Worm (Caenorhabditis elegans): Measurements from ENCODE around the gene M03F8.5.

- TF ChIP-seq atf-7 (tag; optimal IDR thresholded peaks at IDR 0.05) (no peak), nfyb-1 (GFP tag; IDR thresholded peaks at IDR 0.05) (no peak), nfya-1 (tag; optimal IDR thresholded peaks at IDR 0.05; ENCODE audit: borderline replicate concordance, insufficient read depth) (no peak), ztf-28 (GFP tag; IDR thresholded peaks at IDR 0.05) (no peak), die-1 (tag; optimal IDR thresholded peaks at IDR 0.05) (no peak), snpc-1.3 (tag; optimal IDR thresholded peaks at IDR 0.05; ENCODE audit: insufficient read depth) (no peak), nhr-80 (tag; optimal IDR thresholded peaks at IDR 0.05) (no peak), hlh-26 (GFP tag; conservative IDR thresholded peaks at IDR 0.05) (no peak), ztf-26 (tag; optimal IDR thresholded peaks at IDR 0.05) (no peak), snpc-4 (GFP tag; optimal IDR thresholded peaks at IDR 0.05) (no peak), snpc-4 (tag; optimal IDR thresholded peaks at IDR 0.05) (no peak)
These were observed 30.3 kb downstream of the M03F8.5 start, which contains the start of gene srd-15 for ce11 chrV:5906252-5906651.

All from whole organism, young adult.